Worm (Caenorhabditis elegans): ENCODE measurements around the gene F56D6.21.

ce11 chrIV:3874417-3874816 lies 30.3 kb upstream of the F56D6.21 start:
- no peak for TF ChIP-seq dmd-4 (tag; optimal IDR thresholded peaks at IDR 0.05)
- no peak for TF ChIP-seq sem-4 (tag; optimal IDR thresholded peaks at IDR 0.05)
- TF ChIP-seq nhr-11 (tag; optimal IDR thresholded peaks at IDR 0.05) = no peak

Measured in whole organism, L2 larva.